Worm (Caenorhabditis elegans): Measurements from ENCODE around the gene sma-1.

- TF ChIP-seq tab-1 (GFP tag; IDR thresholded peaks at IDR 0.05) (no peak), ztf-29 (GFP tag; IDR thresholded peaks at IDR 0.05) (no peak), flt-1 (GFP tag; IDR thresholded peaks at IDR 0.05) (no peak), ref-1 (GFP tag; conservative IDR thresholded peaks at IDR 0.05) (no peak), cog-1 (tag; optimal IDR thresholded peaks at IDR 0.05) (no peak), klf-2 (GFP tag; conservative IDR thresholded peaks at IDR 0.05) (no peak), med-1 (GFP tag; optimal IDR thresholded peaks at IDR 0.05; ENCODE audit: insufficient read depth) (no peak), ztf-23 (GFP tag; IDR thresholded peaks at IDR 0.05) (no peak)
Observed at ce11 chrV:11942325-11942724, 43.1 kb downstream of the sma-1 start, which contains the start of gene F58H1.6.
